Worm (Caenorhabditis elegans) whole organism, midembryonic: ENCODE data around the gene T03F6.4.

Experiments
- T22C8.4 ChIP-seq: fragments of 200-800 bp; sonication (Bioruptor generic); IDR thresholded peaks from 2 replicates; pipeline ENCODE4 v1.3.6; 2022; ENCODE audit warnings: missing genetic modification characterization, missing compliant biosample characterization
- flt-1 ChIP-seq: fragments of 200-800 bp; sonication (Bioruptor generic); IDR thresholded peaks from 2 replicates; pipeline ENCODE4 v1.3.6; 2022; ENCODE audit warnings: missing genetic modification characterization, missing compliant biosample characterization
- klf-2 ChIP-seq: fragments of 200-800 bp; sonication (Bioruptor generic); conservative IDR thresholded peaks from 2 replicates; pipeline ENCODE4 v1.3.6; 2022; ENCODE audit warnings: missing genetic modification reagents, missing genetic modification characterization, missing compliant biosample characterization
- tab-1 ChIP-seq: fragments of 200-800 bp; sonication (Bioruptor generic); IDR thresholded peaks from 2 replicates; pipeline ENCODE4 v1.3.6; 2022; ENCODE audit warnings: missing genetic modification characterization, missing compliant biosample characterization
- ztf-23 ChIP-seq: fragments of 200-800 bp; sonication (Bioruptor generic); IDR thresholded peaks from 2 replicates; pipeline ENCODE4 v1.3.6; 2022; ENCODE audit warnings: missing genetic modification reagents, missing genetic modification characterization, missing compliant biosample characterization
- ztf-29 ChIP-seq: fragments of 200-800 bp; sonication (Bioruptor generic); IDR thresholded peaks from 2 replicates; pipeline ENCODE4 v1.3.6; 2022; ENCODE audit warnings: missing genetic modification reagents, missing genetic modification characterization, missing compliant biosample characterization

ce11 chrIII:13389078-13389477 lies 3.1 kb downstream of the T03F6.4 start, which contains the start of gene T03F6.3:
- TF ChIP-seq T22C8.4 (GFP tag; lab: Robert Waterston, UW), result no peak
- TF ChIP-seq tab-1, result no peak
- TF ChIP-seq ztf-23 (GFP tag; lab: Robert Waterston, UW), result no peak
- TF ChIP-seq flt-1, result no peak
- no peak for TF ChIP-seq ztf-29 (GFP tag; lab: Robert Waterston, UW)
- TF ChIP-seq klf-2, result no peak
